In the genomic region with DNA sequence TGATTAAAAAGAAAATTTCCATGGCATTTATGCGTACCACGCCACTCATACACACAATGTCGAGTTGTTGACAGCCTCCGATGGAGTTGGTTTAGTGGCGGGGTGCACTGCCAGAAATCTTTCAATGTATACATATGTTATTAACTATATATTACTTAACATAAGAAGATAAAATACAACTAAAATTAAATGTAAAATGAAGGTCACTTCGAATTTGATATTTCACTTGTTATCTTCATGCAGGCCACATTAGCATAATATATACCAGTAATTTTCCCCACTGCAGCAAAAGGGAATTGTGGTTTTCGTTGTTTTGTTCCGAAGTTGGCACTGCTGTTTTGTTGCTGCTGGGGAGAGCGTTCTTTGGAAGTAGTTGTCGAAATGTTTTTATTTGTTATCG, we compare ENCODE assay signal across 4 fruit fly cellular contexts.
TF ChIP-seq lines count a peak whose summit lies in the region.

No protein-coding gene starts in this region.

- no peak for TF ChIP-seq CTCF in whole organism, embryonic (GFP tag; optimal IDR thresholded peaks at IDR 0.05; lab: Kevin White, UChicago)

TF ChIP-seq in whole organism, embryonic, 481 proteins besides CTCF, POLR2A, EP300 and RAD21 (continues in another document):
- TF ChIP-seq slbo (GFP tag; IDR thresholded peaks at IDR 0.05; lab: Robert Waterston, UW): 0 out of 2 replicates have a peak, but pooled peaks have one; percentile 11
- TF ChIP-seq stc (GFP tag; IDR thresholded peaks at IDR 0.05; lab: Robert Waterston, UW): 0 out of 2 replicates have a peak, but pooled peaks have one; percentile 27
- peak; percentile 16; the same call in 1 of the 2 replicates for TF ChIP-seq sisA (GFP tag; IDR thresholded peaks at IDR 0.05; lab: Robert Waterston, UW)
- TF ChIP-seq tgo (GFP tag; IDR thresholded peaks at IDR 0.05; lab: Robert Waterston, UW): 0 out of 3 replicates have a peak, but pooled peaks have one; percentile 24
- no peak for TF ChIP-seq CG17385 (GFP tag; optimal IDR thresholded peaks at IDR 0.05; lab: Kevin White, UChicago)
- TF ChIP-seq CG11504 (tag; optimal IDR thresholded peaks at IDR 0.05; lab: Kevin White, UChicago): peak; percentile 43
- peak; percentile 38 for TF ChIP-seq fd96Cb (tag; optimal IDR thresholded peaks at IDR 0.05; lab: Kevin White, UChicago)
- TF ChIP-seq sqz (GFP tag; optimal IDR thresholded peaks at IDR 0.05; lab: Kevin White, UChicago): no peak
- peak; percentile 39 for TF ChIP-seq Oli (tag; optimal IDR thresholded peaks at IDR 0.05; lab: Kevin White, UChicago)
- peak; percentile 21 for TF ChIP-seq trem (tag; optimal IDR thresholded peaks at IDR 0.05; lab: Kevin White, UChicago)
- peak; percentile 21 for TF ChIP-seq CoRest (tag; optimal IDR thresholded peaks at IDR 0.05; lab: Kevin White, UChicago)
- no peak for TF ChIP-seq kah (GFP tag; optimal IDR thresholded peaks at IDR 0.05; lab: Kevin White, UChicago)
- TF ChIP-seq CG32767 (GFP tag; IDR thresholded peaks at IDR 0.05; lab: Robert Waterston, UW): 0 out of 2 replicates have a peak, but pooled peaks have one; percentile 39
- TF ChIP-seq Blimp-1 (GFP tag; optimal IDR thresholded peaks at IDR 0.05; lab: Kevin White, UChicago): peak; percentile 51
- no peak for TF ChIP-seq D (optimal IDR thresholded peaks at IDR 0.05; lab: Kevin White, UChicago)
- TF ChIP-seq D (GFP tag; optimal IDR thresholded peaks at IDR 0.05; lab: Kevin White, UChicago): peak; percentile 40
- TF ChIP-seq D19A (tag; optimal IDR thresholded peaks at IDR 0.05; lab: Kevin White, UChicago): peak; percentile 45
- TF ChIP-seq CG17829 (tag; optimal IDR thresholded peaks at IDR 0.05; lab: Kevin White, UChicago): peak; percentile 41
- no peak for TF ChIP-seq prd (optimal IDR thresholded peaks at IDR 0.05; lab: Kevin White, UChicago)
- peak; percentile 45; the same call in 1 of the 3 replicates for TF ChIP-seq prd (GFP tag; IDR thresholded peaks at IDR 0.05; lab: Robert Waterston, UW)

TF ChIP-seq in whole organism, prepupa, 60 proteins besides CTCF, POLR2A, EP300 and RAD21 (continues in another document):
- peak; percentile 7 for TF ChIP-seq CG31627 (GFP tag; optimal IDR thresholded peaks at IDR 0.05; lab: Kevin White, UChicago)
- peak; percentile 21 for TF ChIP-seq CG11902 (GFP tag; optimal IDR thresholded peaks at IDR 0.05; lab: Kevin White, UChicago)
- no peak for TF ChIP-seq Eip93F (GFP tag; optimal IDR thresholded peaks at IDR 0.05; lab: Kevin White, UChicago)
- TF ChIP-seq topi (GFP tag; optimal IDR thresholded peaks at IDR 0.05; lab: Kevin White, UChicago): peak; percentile 48
- TF ChIP-seq acj6 (GFP tag; optimal IDR thresholded peaks at IDR 0.05; lab: Kevin White, UChicago): peak; percentile 55
- TF ChIP-seq Hr38 (GFP tag; optimal IDR thresholded peaks at IDR 0.05; lab: Kevin White, UChicago): no peak
- peak; percentile 59 for TF ChIP-seq CG34406 (GFP tag; optimal IDR thresholded peaks at IDR 0.05; lab: Kevin White, UChicago)
- peak; percentile 25 for TF ChIP-seq CG16779 (tag; optimal IDR thresholded peaks at IDR 0.05; lab: Kevin White, UChicago)
- 0 out of 3 replicates have a peak, but pooled peaks have one; percentile 31 for TF ChIP-seq eg (GFP tag; IDR thresholded peaks at IDR 0.05; lab: Robert Waterston, UW)
- TF ChIP-seq achi (GFP tag; optimal IDR thresholded peaks at IDR 0.05; lab: Kevin White, UChicago): peak; percentile 53
- peak; percentile 67 for TF ChIP-seq CG3919 (GFP tag; optimal IDR thresholded peaks at IDR 0.05; lab: Kevin White, UChicago)
- TF ChIP-seq Smox (GFP tag; optimal IDR thresholded peaks at IDR 0.05; lab: Kevin White, UChicago): peak; percentile 46
- peak; percentile 25 for TF ChIP-seq Hr39 (GFP tag; optimal IDR thresholded peaks at IDR 0.05; lab: Kevin White, UChicago)
- TF ChIP-seq CG15336 (GFP tag; IDR thresholded peaks at IDR 0.05; lab: Robert Waterston, UW): no peak
- TF ChIP-seq CG11762 (GFP tag; optimal IDR thresholded peaks at IDR 0.05; lab: Kevin White, UChicago; ENCODE audit: insufficient read depth): peak; percentile 40
- TF ChIP-seq OdsH (GFP tag; optimal IDR thresholded peaks at IDR 0.05; lab: Kevin White, UChicago): peak; percentile 51
- no peak for TF ChIP-seq CG6854 (GFP tag; optimal IDR thresholded peaks at IDR 0.05; lab: Kevin White, UChicago)
- no peak for TF ChIP-seq dac (GFP tag; optimal IDR thresholded peaks at IDR 0.05; lab: Kevin White, UChicago)
- peak; percentile 12 for TF ChIP-seq Sox14 (GFP tag; optimal IDR thresholded peaks at IDR 0.05; lab: Kevin White, UChicago)
- peak; percentile 79 for TF ChIP-seq svp (GFP tag; lab: Kevin White, UChicago)
- no peak for TF ChIP-seq CG4318 (GFP tag; optimal IDR thresholded peaks at IDR 0.05; lab: Kevin White, UChicago)
- peak; percentile 47 for TF ChIP-seq CG8632 (GFP tag; optimal IDR thresholded peaks at IDR 0.05; lab: Kevin White, UChicago)

TF ChIP-seq in whole organism, pupa, 21 proteins besides CTCF, POLR2A, EP300 and RAD21:
- peak; percentile 20 for TF ChIP-seq CG13204 (GFP tag; optimal IDR thresholded peaks at IDR 0.05; lab: Kevin White, UChicago)
- TF ChIP-seq CG34367 (tag; optimal IDR thresholded peaks at IDR 0.05; lab: Kevin White, UChicago): peak; percentile 74
- peak; percentile 85 for TF ChIP-seq CG15710 (tag; optimal IDR thresholded peaks at IDR 0.05; lab: Kevin White, UChicago)
- TF ChIP-seq rn (GFP tag; IDR thresholded peaks at IDR 0.05; lab: Robert Waterston, UW): 0 out of 2 replicates have a peak, but pooled peaks have one; percentile 20
- TF ChIP-seq CG17806 (tag; optimal IDR thresholded peaks at IDR 0.05; lab: Kevin White, UChicago): peak; percentile 79
- no peak for TF ChIP-seq EcR (GFP tag; optimal IDR thresholded peaks at IDR 0.05; lab: Kevin White, UChicago)
- TF ChIP-seq CG8159 (tag; optimal IDR thresholded peaks at IDR 0.05; lab: Kevin White, UChicago): peak; percentile 84
- TF ChIP-seq CG32121 (GFP tag; IDR thresholded peaks at IDR 0.05; lab: Robert Waterston, UW): no peak
- TF ChIP-seq CG8301 (tag; optimal IDR thresholded peaks at IDR 0.05; lab: Kevin White, UChicago): peak; percentile 36
- peak; percentile 59 for TF ChIP-seq CG14655 (GFP tag; optimal IDR thresholded peaks at IDR 0.05; lab: Kevin White, UChicago)
- TF ChIP-seq CG10348 (GFP tag; IDR thresholded peaks at IDR 0.05; lab: Robert Waterston, UW): no peak
- peak; percentile 54; the same call in 2 of the 3 replicates for TF ChIP-seq CG4496 (GFP tag; IDR thresholded peaks at IDR 0.05; lab: Robert Waterston, UW)
- peak; percentile 45 for TF ChIP-seq Pif1A (GFP tag; optimal IDR thresholded peaks at IDR 0.05; lab: Kevin White, UChicago)
- TF ChIP-seq gl (tag; optimal IDR thresholded peaks at IDR 0.05; lab: Kevin White, UChicago): peak; percentile 53
- no peak for TF ChIP-seq fd96Ca (GFP tag; IDR thresholded peaks at IDR 0.05; lab: Robert Waterston, UW)
- peak; percentile 54 for TF ChIP-seq Pif1B (GFP tag; optimal IDR thresholded peaks at IDR 0.05; lab: Kevin White, UChicago)
- peak; percentile 59 for TF ChIP-seq D1 (tag; optimal IDR thresholded peaks at IDR 0.05; lab: Kevin White, UChicago)
- peak; percentile 56 for TF ChIP-seq Snoo (tag; optimal IDR thresholded peaks at IDR 0.05; lab: Kevin White, UChicago)
- peak; percentile 74 for TF ChIP-seq CG9948 (tag; optimal IDR thresholded peaks at IDR 0.05; lab: Kevin White, UChicago)
TF ChIP-seq in whole organism, pupa: peak in this region for 15.

TF ChIP-seq in whole organism, wandering third instar larva, 38 proteins besides CTCF, POLR2A, EP300 and RAD21:
- TF ChIP-seq Abd-B (GFP tag; optimal IDR thresholded peaks at IDR 0.05; lab: Kevin White, UChicago) (no peak), lola (GFP tag; optimal IDR thresholded peaks at IDR 0.05; lab: Kevin White, UChicago) (no peak), ey (GFP tag; optimal IDR thresholded peaks at IDR 0.05; lab: Kevin White, UChicago) (no peak), dsf (GFP tag; optimal IDR thresholded peaks at IDR 0.05; lab: Kevin White, UChicago; ENCODE audit: borderline replicate concordance) (no peak), tai (GFP tag; optimal IDR thresholded peaks at IDR 0.05; lab: Kevin White, UChicago) (no peak), dmrt93B (GFP tag; optimal IDR thresholded peaks at IDR 0.05; lab: Kevin White, UChicago) (peak; percentile 45), psq (GFP tag; optimal IDR thresholded peaks at IDR 0.05; lab: Kevin White, UChicago) (peak; percentile 34), sage (GFP tag; optimal IDR thresholded peaks at IDR 0.05; lab: Kevin White, UChicago) (no peak), fru (GFP tag; optimal IDR thresholded peaks at IDR 0.05; lab: Kevin White, UChicago) (peak; percentile 49), br (GFP tag; optimal IDR thresholded peaks at IDR 0.05; lab: Kevin White, UChicago) (no peak), OdsH (GFP tag; optimal IDR thresholded peaks at IDR 0.05; lab: Kevin White, UChicago) (peak; percentile 28), CrebA (GFP tag; optimal IDR thresholded peaks at IDR 0.05; lab: Kevin White, UChicago; ENCODE audit: borderline replicate concordance) (no peak), rgr (GFP tag; optimal IDR thresholded peaks at IDR 0.05; lab: Kevin White, UChicago) (peak; percentile 40), CG32264 (GFP tag; optimal IDR thresholded peaks at IDR 0.05; lab: Kevin White, UChicago) (no peak), HLH106 (tag; optimal IDR thresholded peaks at IDR 0.05; lab: Kevin White, UChicago) (peak; percentile 67), Mio (GFP tag; optimal IDR thresholded peaks at IDR 0.05; lab: Kevin White, UChicago) (no peak), brk (GFP tag; optimal IDR thresholded peaks at IDR 0.05; lab: Kevin White, UChicago) (no peak), h (GFP tag; optimal IDR thresholded peaks at IDR 0.05; lab: Kevin White, UChicago) (peak; percentile 50), Rel (GFP tag; optimal IDR thresholded peaks at IDR 0.05; lab: Kevin White, UChicago) (no peak), Rel (tag; optimal IDR thresholded peaks at IDR 0.05; lab: Kevin White, UChicago) (no peak), usp (GFP tag; optimal IDR thresholded peaks at IDR 0.05; lab: Kevin White, UChicago) (no peak), Jra (GFP tag; optimal IDR thresholded peaks at IDR 0.05; lab: Kevin White, UChicago) (no peak), foxo (GFP tag; optimal IDR thresholded peaks at IDR 0.05; lab: Kevin White, UChicago) (peak in 1 of 2 experiments; percentile 51), Sp1 (GFP tag; optimal IDR thresholded peaks at IDR 0.05; lab: Kevin White, UChicago) (peak; percentile 56), Hr83 (GFP tag; optimal IDR thresholded peaks at IDR 0.05; lab: Kevin White, UChicago; ENCODE audit: poor library complexity, severe bottlenecking) (no peak)
